Worm (Caenorhabditis elegans): ENCODE data around the gene aak-1.

aak-1 gene

DNA sequence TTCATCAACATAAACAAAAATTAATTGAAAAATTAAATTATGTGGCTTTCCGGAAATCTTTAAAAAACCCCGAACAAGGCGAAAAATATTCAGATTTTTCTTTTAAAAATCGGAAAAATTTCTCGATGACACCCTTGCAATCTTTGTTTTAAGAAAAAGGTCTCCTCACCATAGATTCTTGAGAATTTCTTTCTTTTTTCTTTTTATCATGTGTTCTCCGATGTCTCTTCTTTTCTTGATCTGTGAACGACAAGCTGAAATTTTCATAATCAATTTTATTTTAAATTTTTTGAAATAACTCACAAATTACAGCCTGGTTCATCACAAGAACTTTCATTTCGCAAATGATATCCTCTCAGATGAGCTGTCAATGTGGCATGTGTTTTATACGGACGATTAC is 30.3 kb upstream of the aak-1 start, which contains the start of the genes zfp-1 and F54F2.14:
Gene zfp-1 (plus strand): TSS at position 301 of the 400 bp plus-strand sequence.
Gene F54F2.14 (plus strand): TSS at position 312 of the 400 bp plus-strand sequence.
- TF ChIP-seq W03F9.2 (tag; optimal IDR thresholded peaks at IDR 0.05): no peak
- TF ChIP-seq him-1 (tag; optimal IDR thresholded peaks at IDR 0.05): no peak
- no peak for TF ChIP-seq dao-5 (tag; optimal IDR thresholded peaks at IDR 0.05)

DNA sequence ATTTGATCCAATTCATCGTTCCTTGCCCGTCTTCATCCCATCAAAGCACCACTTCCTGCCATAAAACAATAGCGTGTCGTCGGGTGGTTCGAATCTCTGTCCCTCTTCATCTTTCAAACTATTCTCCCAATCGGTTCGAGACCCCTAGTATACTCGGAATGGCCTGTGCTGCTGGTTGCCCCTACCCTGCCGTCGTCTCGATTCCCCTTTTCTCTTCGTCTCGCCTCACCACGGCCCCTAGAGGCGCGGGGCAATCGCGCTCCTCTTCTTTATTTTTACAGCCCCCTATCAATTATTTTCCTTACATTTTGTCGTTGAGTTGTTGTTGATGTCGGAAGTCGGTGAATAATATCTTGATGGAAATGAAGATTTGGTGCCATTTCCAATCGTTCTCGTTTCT is 27.8 kb upstream of the aak-1 start:
- TF ChIP-seq dao-5 (tag; optimal IDR thresholded peaks at IDR 0.05): no peak
- peak; percentile 10 for TF ChIP-seq him-1 (tag; optimal IDR thresholded peaks at IDR 0.05)

DNA sequence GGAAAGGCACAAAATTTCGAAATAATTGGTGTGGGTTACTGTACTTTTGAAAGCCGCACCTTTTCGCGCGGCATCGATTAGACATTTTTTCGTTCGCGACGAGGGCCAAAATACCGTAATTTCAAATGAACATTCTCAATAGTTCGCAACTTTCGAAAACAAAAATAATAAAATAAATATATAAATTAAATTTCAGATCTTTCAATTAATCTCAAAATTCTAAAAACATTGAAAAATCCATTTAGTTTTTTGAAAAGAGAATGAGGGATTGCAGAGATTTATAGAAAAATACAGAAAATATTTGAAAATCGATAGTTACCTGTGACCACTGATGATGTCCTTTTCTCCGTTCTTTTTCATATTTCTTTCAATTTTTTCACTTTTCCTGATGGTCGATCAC is 25.2 kb upstream of the aak-1 start, which contains the start of gene K02D10.8:
Gene K02D10.8 (plus strand): TSS at position 301 of the 400 bp plus-strand sequence.
- TF ChIP-seq W03F9.2 (tag; optimal IDR thresholded peaks at IDR 0.05) (no peak), dao-5 (tag; optimal IDR thresholded peaks at IDR 0.05) (no peak), him-1 (tag; optimal IDR thresholded peaks at IDR 0.05) (no peak)

ce11 chrIII:8785426-8785825 is 24.5 kb upstream of the aak-1 start:
- no peak for TF ChIP-seq dao-5 (tag; optimal IDR thresholded peaks at IDR 0.05)
- TF ChIP-seq him-1 (tag; optimal IDR thresholded peaks at IDR 0.05): peak; percentile 21
- no peak for TF ChIP-seq W03F9.2 (tag; optimal IDR thresholded peaks at IDR 0.05)

DNA sequence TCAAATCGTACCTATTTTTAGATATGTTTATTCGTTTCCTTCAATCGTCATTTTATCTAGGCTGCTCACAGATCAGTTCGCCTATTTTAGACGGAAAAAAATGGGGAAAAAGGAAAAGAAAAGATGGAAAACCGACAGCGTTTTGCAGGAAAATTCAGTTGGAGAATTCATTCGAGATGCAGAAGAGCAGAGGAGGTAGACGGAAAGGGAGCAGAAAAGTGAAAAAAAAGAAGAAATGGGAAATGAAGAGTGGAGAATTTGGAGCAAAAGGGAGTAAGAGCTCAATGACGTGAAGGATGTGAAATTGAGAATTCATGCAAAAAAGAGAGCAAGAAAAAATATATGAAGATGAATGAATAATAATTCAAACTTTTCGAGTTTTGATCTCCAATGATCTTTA is 23.6 kb upstream of the aak-1 start:
- TF ChIP-seq W03F9.2 (tag; optimal IDR thresholded peaks at IDR 0.05) (no peak), dao-5 (tag; optimal IDR thresholded peaks at IDR 0.05) (no peak), him-1 (tag; optimal IDR thresholded peaks at IDR 0.05) (no peak)

DNA sequence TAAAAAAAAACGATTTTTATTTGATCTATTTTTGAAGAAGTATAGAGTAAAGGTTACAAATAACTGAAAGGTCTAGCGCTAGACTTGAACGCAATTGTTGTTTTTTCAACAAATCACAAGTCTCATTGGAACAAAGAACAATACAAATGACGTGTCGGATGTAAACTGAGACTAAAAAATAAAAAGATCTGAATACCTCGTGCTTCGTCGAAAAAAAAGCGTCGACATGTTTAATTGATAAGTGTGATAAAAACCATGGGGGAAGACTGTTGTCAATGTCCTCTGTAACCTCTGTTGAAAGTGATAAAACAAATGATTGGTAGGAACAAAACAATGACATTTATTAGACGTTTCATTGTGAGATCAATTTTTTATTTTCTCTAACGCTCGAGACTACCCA is 21.9 kb upstream of the aak-1 start:
- TF ChIP-seq dao-5 (tag; optimal IDR thresholded peaks at IDR 0.05): no peak
- TF ChIP-seq him-1 (tag; optimal IDR thresholded peaks at IDR 0.05): no peak
- TF ChIP-seq W03F9.2 (tag; optimal IDR thresholded peaks at IDR 0.05): no peak

ce11 chrIII:8782080-8782479 is 21.2 kb upstream of the aak-1 start:
- TF ChIP-seq W03F9.2 (tag; optimal IDR thresholded peaks at IDR 0.05): no peak
- TF ChIP-seq dao-5 (tag; optimal IDR thresholded peaks at IDR 0.05): no peak
- no peak for TF ChIP-seq him-1 (tag; optimal IDR thresholded peaks at IDR 0.05)

DNA sequence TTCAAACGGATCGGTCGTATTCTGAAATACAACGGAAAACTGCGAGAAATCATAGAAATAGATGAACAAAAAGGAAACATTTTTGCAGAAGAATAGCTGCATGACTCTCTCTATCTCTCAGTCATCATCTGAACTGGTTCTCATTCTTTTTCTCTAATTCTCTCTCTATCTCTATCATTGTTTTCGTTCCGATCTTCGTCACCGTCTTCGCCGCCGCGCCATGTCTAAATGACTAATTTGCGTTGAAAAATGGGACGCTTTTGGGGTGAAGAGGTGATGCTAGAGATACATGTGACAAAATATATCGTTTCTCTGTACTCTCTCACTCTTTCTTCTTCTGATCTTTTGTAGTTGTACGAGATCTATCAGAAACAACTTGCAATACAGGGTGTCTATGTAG is 19.6 kb upstream of the aak-1 start:
- TF ChIP-seq W03F9.2 (tag; optimal IDR thresholded peaks at IDR 0.05): no peak
- no peak for TF ChIP-seq him-1 (tag; optimal IDR thresholded peaks at IDR 0.05)
- no peak for TF ChIP-seq dao-5 (tag; optimal IDR thresholded peaks at IDR 0.05)

DNA sequence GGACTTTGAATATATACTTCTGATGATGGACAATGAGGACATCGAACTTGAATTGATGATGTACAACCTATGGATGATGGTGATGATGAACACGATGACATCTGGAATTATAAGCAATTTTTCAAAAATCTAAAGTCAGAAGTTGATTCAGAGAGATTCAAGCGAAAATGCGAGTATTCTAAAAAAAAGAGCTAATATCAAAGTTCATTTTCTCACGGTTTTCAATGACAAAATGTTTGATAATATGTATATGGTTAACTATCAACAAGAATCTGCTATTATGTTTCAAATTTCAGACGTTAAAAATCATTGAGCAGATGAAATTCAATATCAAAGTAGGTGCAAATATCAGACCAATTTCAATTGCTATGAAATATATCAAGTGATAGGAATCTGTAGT is 19.0 kb upstream of the aak-1 start, which contains the start of gene K02D10.4:
Gene K02D10.4 (minus strand): TSS at position 101 of the 400 bp plus-strand sequence.
- TF ChIP-seq W03F9.2 (tag; optimal IDR thresholded peaks at IDR 0.05): no peak
- TF ChIP-seq dao-5 (tag; optimal IDR thresholded peaks at IDR 0.05): no peak
- TF ChIP-seq him-1 (tag; optimal IDR thresholded peaks at IDR 0.05): no peak

ce11 chrIII:8775953-8776352 is 15.1 kb upstream of the aak-1 start, which contains the start of gene snap-29:
TSS of gene snap-29 (plus strand) at chrIII:8776253.
- TF ChIP-seq him-1 (tag; optimal IDR thresholded peaks at IDR 0.05): no peak
- no peak for TF ChIP-seq dao-5 (tag; optimal IDR thresholded peaks at IDR 0.05)
- no peak for TF ChIP-seq W03F9.2 (tag; optimal IDR thresholded peaks at IDR 0.05)

DNA sequence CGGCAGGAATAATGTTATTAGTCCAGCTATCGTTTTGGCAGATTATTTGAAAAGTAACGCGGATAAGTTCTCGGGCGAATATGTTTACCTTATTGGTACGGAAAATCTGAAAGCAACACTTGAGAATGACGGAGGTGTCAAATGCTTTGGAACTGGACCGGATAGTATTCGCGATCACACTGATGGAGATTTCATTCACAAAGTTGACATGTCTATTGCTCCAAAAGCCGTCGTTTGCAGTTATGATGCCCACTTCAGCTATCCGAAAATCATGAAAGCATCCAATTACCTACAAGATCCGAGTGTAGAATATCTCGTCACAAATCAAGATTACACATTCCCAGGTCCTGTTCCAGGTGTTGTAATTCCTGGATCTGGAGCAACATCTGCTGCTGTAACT is 12.5 kb upstream of the aak-1 start:
- no peak for TF ChIP-seq dao-5 (tag; optimal IDR thresholded peaks at IDR 0.05)
- TF ChIP-seq him-1 (tag; optimal IDR thresholded peaks at IDR 0.05): no peak
- TF ChIP-seq W03F9.2 (tag; optimal IDR thresholded peaks at IDR 0.05): no peak

DNA sequence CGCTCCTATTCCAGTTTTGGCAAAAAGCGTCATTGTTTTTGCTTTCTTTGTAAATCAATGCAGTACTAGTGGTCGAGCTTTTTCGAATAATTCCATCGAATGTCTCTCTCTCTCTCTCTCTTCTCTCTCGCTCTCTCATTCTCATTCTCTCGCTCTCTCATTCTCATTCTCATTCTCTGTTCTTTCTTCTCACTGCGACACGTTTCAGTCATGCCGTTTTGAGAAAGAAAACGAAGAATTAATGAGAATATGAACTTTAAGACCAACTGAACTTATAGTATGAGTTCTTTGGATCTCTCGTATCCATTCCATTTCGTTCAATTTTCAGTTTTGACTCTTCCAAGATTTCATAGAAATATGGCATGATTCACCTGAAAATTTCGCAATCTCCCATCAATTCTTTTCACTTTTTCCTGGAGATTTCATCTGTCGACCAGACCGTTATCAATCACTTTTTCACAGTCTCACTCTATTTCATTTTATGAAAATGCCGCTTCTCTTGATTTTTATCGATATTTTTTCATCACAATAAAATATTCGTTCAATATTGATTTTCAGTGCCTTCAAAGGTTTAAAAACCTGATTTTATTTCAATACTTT is 11.6 kb upstream of the aak-1 start:
- TF ChIP-seq W03F9.2 (tag; optimal IDR thresholded peaks at IDR 0.05): no peak
- TF ChIP-seq him-1 (tag; optimal IDR thresholded peaks at IDR 0.05): no peak
- no peak for TF ChIP-seq dao-5 (tag; optimal IDR thresholded peaks at IDR 0.05)

- TF ChIP-seq him-1 (tag; optimal IDR thresholded peaks at IDR 0.05): no peak
- TF ChIP-seq W03F9.2 (tag; optimal IDR thresholded peaks at IDR 0.05): no peak
- TF ChIP-seq dao-5 (tag; optimal IDR thresholded peaks at IDR 0.05): no peak
Observed at ce11 chrIII:8771851-8772250, 11.0 kb upstream of the aak-1 start, which contains the start of gene K02D10.3. TSS of gene K02D10.3 (minus strand) at chrIII:8771951.

- TF ChIP-seq dao-5 (tag; optimal IDR thresholded peaks at IDR 0.05) (no peak), W03F9.2 (tag; optimal IDR thresholded peaks at IDR 0.05) (no peak), him-1 (tag; optimal IDR thresholded peaks at IDR 0.05) (no peak)
Observed at ce11 chrIII:8771162-8771561, 10.3 kb upstream of the aak-1 start, which contains the start of gene K02D10.2. TSS of gene K02D10.2 (minus strand) at chrIII:8771262.

- TF ChIP-seq dao-5 (tag; optimal IDR thresholded peaks at IDR 0.05): no peak
- TF ChIP-seq W03F9.2 (tag; optimal IDR thresholded peaks at IDR 0.05): no peak
- TF ChIP-seq him-1 (tag; optimal IDR thresholded peaks at IDR 0.05): no peak
Observed at ce11 chrIII:8770243-8770642, 9.4 kb upstream of the aak-1 start.
